Worm (Caenorhabditis elegans) whole organism, L4 larva: ENCODE measurements around the gene F54F2.9.
A peak's percentile ranks its signal among the peaks of the same experiment; 100 is the strongest.

Experiments used
- F10B5.3 ChIP-seq: sonication (generic microtip); optimal IDR thresholded peaks from 2 replicates; lab custom pipeline; 2016; ENCODE audit warnings: mild to moderate bottlenecking, missing genetic modification characterization, missing compliant biosample characterization
- F26F4.8 ChIP-seq: fragments of 200-800 bp; sonication (Bioruptor generic); conservative IDR thresholded peaks from 2 replicates; pipeline ENCODE4 v1.3.6; 2022; ENCODE audit warnings: missing genetic modification characterization, missing compliant biosample characterization
- F44E2.7 ChIP-seq: fragments of 200-800 bp; sonication (Bioruptor generic); IDR thresholded peaks from 2 replicates; pipeline ENCODE4 v2.1.2; 2022; ENCODE audit warnings: missing genetic modification characterization, missing compliant biosample characterization
- F49E8.2 ChIP-seq: sonication (generic microtip); optimal IDR thresholded peaks from 2 replicates; lab custom pipeline; 2016; ENCODE audit warnings: missing compliant biosample characterization, mild to moderate bottlenecking, missing genetic modification characterization, borderline replicate concordance
- Y105C5A.15 ChIP-seq: fragments of 200-800 bp; sonication (Bioruptor generic); IDR thresholded peaks from 2 replicates; pipeline ENCODE4 v1.3.6; 2022; ENCODE audit warnings: missing genetic modification characterization, missing compliant biosample characterization
- Y5F2A.4 ChIP-seq: fragments of 200-800 bp; sonication (Bioruptor generic); optimal IDR thresholded peaks from 2 replicates; lab custom pipeline; 2018; ENCODE audit warnings: mild to moderate bottlenecking, missing genetic modification characterization, missing compliant biosample characterization
- Y75B8A.6 ChIP-seq: fragments of 200-800 bp; sonication (Bioruptor generic); IDR thresholded peaks from 2 replicates; pipeline ENCODE4 v1.3.6; 2022; ENCODE audit warnings: missing genetic modification reagents, missing genetic modification characterization, missing compliant biosample characterization
- ZK546.5 ChIP-seq, 2 experiments: sonication (generic microtip); optimal IDR thresholded peaks; 2 replicates each; lab custom pipeline; 2017; ENCODE audit warnings: missing biosample characterization in 2 of 2, missing genetic modification characterization in 2 of 2
- ama-1 ChIP-seq: fragments of 150-350 bp; optimal IDR thresholded peaks from 2 replicates; lab custom pipeline; 2014; ENCODE audit warnings: inconsistent platforms, mixed read lengths
- ceh-28 ChIP-seq: fragments of 150-350 bp; optimal IDR thresholded peaks from 2 replicates; lab custom pipeline; 2014; ENCODE audit warnings: missing biosample characterization, missing genetic modification reagents, missing genetic modification characterization
- ceh-82 ChIP-seq: sonication (generic microtip); optimal IDR thresholded peaks from 2 replicates; lab custom pipeline; 2017; ENCODE audit warnings: missing biosample characterization, missing genetic modification characterization
- ces-1 ChIP-seq: fragments of 150-350 bp; sonication (generic microtip); optimal IDR thresholded peaks from 4 replicates; lab custom pipeline; 2014; ENCODE audit warnings: missing biosample characterization, missing genetic modification reagents, missing genetic modification characterization
- cey-2 ChIP-seq: sonication (generic microtip); optimal IDR thresholded peaks from 3 replicates; lab custom pipeline; 2017; ENCODE audit warnings: missing genetic modification characterization, mild to moderate bottlenecking, missing compliant biosample characterization, antibody characterized with exemption, borderline replicate concordance; ENCODE audit not compliant: insufficient read depth
- ctbp-1 ChIP-seq: fragments of 200-800 bp; sonication (Bioruptor generic); IDR thresholded peaks from 2 replicates; pipeline ENCODE4 v1.3.6; 2022; ENCODE audit warnings: missing genetic modification reagents, missing genetic modification characterization, missing compliant biosample characterization
- daf-16 ChIP-seq, 3 experiments: sonication (generic microtip); optimal IDR thresholded peaks; 2 replicates each; lab custom pipeline; 2016 to 2017; ENCODE audit warnings: missing genetic modification characterization in 3 of 3, missing genetic modification reagents in 3 of 3, mild to moderate bottlenecking in 2 of 3, missing compliant biosample characterization in 2 of 3, missing biosample characterization in 1 of 3, moderate library complexity in 1 of 3
- dmd-9 ChIP-seq: fragments of 200-800 bp; sonication (Bioruptor generic); IDR thresholded peaks from 2 replicates; pipeline ENCODE4 v1.3.6; 2022; ENCODE audit warnings: missing genetic modification reagents, missing genetic modification characterization, missing compliant biosample characterization
- dpl-1 ChIP-seq: fragments of 150-350 bp; optimal IDR thresholded peaks from 2 replicates; lab custom pipeline; 2014; ENCODE audit warnings: missing biosample characterization, missing genetic modification reagents, missing genetic modification characterization
- dve-1 ChIP-seq: sonication (generic microtip); optimal IDR thresholded peaks from 2 replicates; lab custom pipeline; 2017; ENCODE audit warnings: antibody characterized with exemption, mild to moderate bottlenecking, missing genetic modification characterization, missing compliant biosample characterization; ENCODE audit not compliant: insufficient read depth
- egl-27 ChIP-seq: sonication (generic microtip); optimal IDR thresholded peaks from 3 replicates; lab custom pipeline; 2017; ENCODE audit warnings: missing biosample characterization, missing genetic modification reagents, missing genetic modification characterization
- gei-8 ChIP-seq: fragments of 200-800 bp; sonication (Bioruptor generic); optimal IDR thresholded peaks from 2 replicates; lab custom pipeline; 2018; ENCODE audit warnings: mild to moderate bottlenecking, missing genetic modification characterization, missing compliant biosample characterization
- hif-1 ChIP-seq, 2 experiments: sonication (generic microtip); optimal IDR thresholded peaks; 2 replicates each; lab custom pipeline; 2016 to 2017; ENCODE audit warnings: missing compliant biosample characterization in 2 of 2, missing genetic modification characterization in 2 of 2, missing genetic modification reagents in 2 of 2, missing genotype in 2 of 2, mild to moderate bottlenecking in 1 of 2
- lin-15B ChIP-seq: fragments of 150-350 bp; sonication (generic microtip); optimal IDR thresholded peaks from 3 replicates; lab custom pipeline; 2014; ENCODE audit warnings: missing biosample characterization, missing genetic modification characterization
- lir-3 ChIP-seq: sonication (generic microtip); optimal IDR thresholded peaks from 2 replicates; lab custom pipeline; 2016; ENCODE audit warnings: mild to moderate bottlenecking, missing genetic modification characterization, missing compliant biosample characterization
- lsy-2 ChIP-seq, 2 experiments: fragments of 150-350 bp in 1 of 2; sonication (generic microtip) in 1 of 2; optimal IDR thresholded peaks; 2 replicates each; lab custom pipeline; 2014 to 2017; ENCODE audit warnings: missing biosample characterization in 2 of 2, missing genetic modification characterization in 2 of 2
- madf-5 ChIP-seq, 2 experiments: fragments of 200-800 bp; sonication (Bioruptor generic); IDR thresholded peaks; 2 replicates each; pipeline ENCODE4 v1.3.6; 2022; ENCODE audit warnings: missing compliant biosample characterization in 2 of 2, missing genetic modification characterization in 2 of 2
- mep-1 ChIP-seq: fragments of 150-350 bp; sonication (generic microtip); optimal IDR thresholded peaks from 3 replicates; lab custom pipeline; 2014; ENCODE audit warnings: missing biosample characterization, missing genetic modification characterization
- mes-2 ChIP-seq: sonication (generic microtip); optimal IDR thresholded peaks from 2 replicates; lab custom pipeline; 2016; ENCODE audit warnings: missing genotype, mild to moderate bottlenecking, missing genetic modification characterization, missing compliant biosample characterization; ENCODE audit not compliant: poor library complexity, severe bottlenecking
- mxl-3 ChIP-seq: fragments of 200-800 bp; sonication (Bioruptor generic); optimal IDR thresholded peaks from 2 replicates; lab custom pipeline; 2018; ENCODE audit warnings: mild to moderate bottlenecking, missing genetic modification characterization, missing compliant biosample characterization
- nhr-10 ChIP-seq: fragments of 150-350 bp; optimal IDR thresholded peaks from 2 replicates; lab custom pipeline; 2014; ENCODE audit warnings: missing biosample characterization, missing genetic modification characterization
- nhr-11 ChIP-seq: fragments of 150-350 bp; optimal IDR thresholded peaks from 2 replicates; lab custom pipeline; 2014; ENCODE audit warnings: missing biosample characterization, missing genetic modification characterization
- nhr-237 ChIP-seq: sonication (generic microtip); optimal IDR thresholded peaks from 2 replicates; lab custom pipeline; 2017; ENCODE audit warnings: missing biosample characterization, missing genetic modification characterization
- nhr-41 ChIP-seq: fragments of 200-800 bp; sonication (Bioruptor generic); IDR thresholded peaks from 2 replicates; pipeline ENCODE4 v1.3.6; 2022; ENCODE audit warnings: missing genetic modification reagents, missing genetic modification characterization, missing compliant biosample characterization
- nhr-42 ChIP-seq: fragments of 200-800 bp; sonication (Bioruptor generic); IDR thresholded peaks from 2 replicates; pipeline ENCODE4 v1.3.6; 2022; ENCODE audit warnings: missing genetic modification characterization, missing compliant biosample characterization
- nhr-48 ChIP-seq: sonication (generic microtip); optimal IDR thresholded peaks from 2 replicates; lab custom pipeline; 2016; ENCODE audit warnings: mild to moderate bottlenecking, missing genetic modification characterization, missing compliant biosample characterization
- nhr-76 ChIP-seq: fragments of 150-350 bp; optimal IDR thresholded peaks from 2 replicates; lab custom pipeline; 2014; ENCODE audit warnings: missing biosample characterization, missing genetic modification characterization
- nhr-77 ChIP-seq: fragments of 150-350 bp; optimal IDR thresholded peaks from 2 replicates; lab custom pipeline; 2014; ENCODE audit warnings: missing biosample characterization, missing genetic modification characterization
- pha-4 ChIP-seq, 2 experiments: fragments of 150-350 bp in 1 of 2; fragments of 200-800 bp in 1 of 2; sonication (Bioruptor generic) in 1 of 2; IDR thresholded peaks in 1 of 2; optimal IDR thresholded peaks in 1 of 2; 2 replicates each; pipeline versions ENCODE4 v1.3.6 to Lab custom; 2014 to 2022; ENCODE audit warnings: missing genetic modification characterization in 2 of 2, missing genetic modification reagents in 2 of 2, missing biosample characterization in 1 of 2, missing compliant biosample characterization in 1 of 2
- php-3 ChIP-seq: fragments of 200-800 bp; sonication (Bioruptor generic); IDR thresholded peaks from 2 replicates; pipeline ENCODE4 v1.3.6; 2022; ENCODE audit warnings: missing genetic modification reagents, missing genetic modification characterization, missing compliant biosample characterization
- rbr-2 ChIP-seq: sonication (generic microtip); optimal IDR thresholded peaks from 2 replicates; lab custom pipeline; 2016; ENCODE audit warnings: missing genotype, missing genetic modification characterization, missing compliant biosample characterization
- sdz-12 ChIP-seq: fragments of 200-800 bp; sonication (Bioruptor generic); optimal IDR thresholded peaks from 2 replicates; lab custom pipeline; 2018; ENCODE audit warnings: mild to moderate bottlenecking, missing genetic modification characterization, missing compliant biosample characterization
- skn-1 ChIP-seq: fragments of 150-350 bp; optimal IDR thresholded peaks from 2 replicates; lab custom pipeline; 2014; ENCODE audit warnings: missing biosample characterization, missing genetic modification characterization
- snpc-4 ChIP-seq: fragments of 150-350 bp; optimal IDR thresholded peaks from 2 replicates; lab custom pipeline; 2014; ENCODE audit warnings: missing biosample characterization, missing genetic modification characterization
- unc-39 ChIP-seq: sonication (generic microtip); optimal IDR thresholded peaks from 2 replicates; lab custom pipeline; 2017; ENCODE audit warnings: missing biosample characterization, missing genetic modification characterization
- unc-62 ChIP-seq, 3 experiments: fragments of 150-350 bp in 1 of 3; sonication (generic microtip); optimal IDR thresholded peaks in 2 of 3; peaks in 1 of 3; 1 replicate in 1 of 3; 2 replicates in 2 of 3; lab custom pipeline; 2014 to 2017; ENCODE audit warnings: missing biosample characterization in 3 of 3, missing genetic modification characterization in 3 of 3, missing genetic modification reagents in 3 of 3, missing genotype in 1 of 3
- vab-7 ChIP-seq: fragments of 200-800 bp; sonication (Bioruptor generic); IDR thresholded peaks from 2 replicates; pipeline ENCODE4 v1.3.6; 2022; ENCODE audit warnings: missing genetic modification reagents, missing genetic modification characterization, missing compliant biosample characterization
- zfp-2 ChIP-seq: sonication (generic microtip); optimal IDR thresholded peaks from 2 replicates; lab custom pipeline; 2016; ENCODE audit warnings: mild to moderate bottlenecking, missing genetic modification characterization, missing compliant biosample characterization
- zfp-3 ChIP-seq: fragments of 200-800 bp; sonication (Bioruptor generic); conservative IDR thresholded peaks from 2 replicates; pipeline ENCODE4 v1.3.6; 2022; ENCODE audit warnings: missing genetic modification reagents, missing genetic modification characterization, missing compliant biosample characterization
- zip-2 ChIP-seq: fragments of 150-350 bp; optimal IDR thresholded peaks from 2 replicates; lab custom pipeline; 2014; ENCODE audit warnings: missing biosample characterization, missing genetic modification characterization
- ztf-7 ChIP-seq: fragments of 150-350 bp; optimal IDR thresholded peaks from 2 replicates; lab custom pipeline; 2014; ENCODE audit warnings: missing biosample characterization, missing genetic modification characterization

F54F2.9 gene

ce11 chrIII:8867922-8868655 lies 41.1 kb upstream of the F54F2.9 start (continued):
- TF ChIP-seq unc-62 (GFP tag; optimal IDR thresholded peaks at IDR 0.05 in 1 of 2; lab: Kevin White, UChicago) (peak in 1 of 2 experiments; percentile 3), unc-62 (tag; optimal IDR thresholded peaks at IDR 0.05; lab: Kevin White, UChicago) (no peak), snpc-4 (tag; lab: Kevin White, UChicago) (no peak), ZK546.5 (tag; optimal IDR thresholded peaks at IDR 0.05; lab: Kevin White, UChicago) (no peak), dve-1 (tag; lab: Kevin White, UChicago) (peak; percentile 93), nhr-237 (tag; lab: Kevin White, UChicago) (no peak), daf-16 (GFP tag; optimal IDR thresholded peaks at IDR 0.05; lab: Kevin White, UChicago) (no peak), daf-16 (tag; optimal IDR thresholded peaks at IDR 0.05; lab: Kevin White, UChicago) (peak; percentile 96), nhr-77 (peak; percentile 84), nhr-76 (tag; lab: Kevin White, UChicago) (no peak), ztf-7 (tag; lab: Kevin White, UChicago) (no peak), zfp-3 (no peak), pha-4 (GFP tag; IDR thresholded peaks at IDR 0.05; lab: Robert Waterston, UW) (no peak), pha-4 (tag; optimal IDR thresholded peaks at IDR 0.05; lab: Kevin White, UChicago) (no peak), F49E8.2 (tag; lab: Kevin White, UChicago) (no peak), mep-1 (tag; lab: Kevin White, UChicago) (peak; percentile 61), Y5F2A.4 (GFP tag; lab: Kevin White, UChicago) (no peak), php-3 (GFP tag; lab: Robert Waterston, UW) (no peak), egl-27 (tag; lab: Kevin White, UChicago) (no peak), zfp-2 (tag; lab: Kevin White, UChicago) (no peak), vab-7 (no peak), lsy-2 (tag; optimal IDR thresholded peaks at IDR 0.05; lab: Kevin White, UChicago) (peak in 1 of 2 experiments; percentile 70), unc-39 (no peak), madf-5 (GFP tag; IDR thresholded peaks at IDR 0.05; lab: Robert Waterston, UW) (no peak), lir-3 (tag; lab: Kevin White, UChicago) (no peak), F26F4.8 (no peak), ama-1 (lab: Kevin White, UChicago) (peak; percentile 85), nhr-41 (GFP tag; lab: Robert Waterston, UW) (peak; percentile 49; the same call in 1 of the 2 replicates), nhr-42 (no peak), ceh-28 (no peak), zip-2 (tag; lab: Kevin White, UChicago) (no peak), nhr-10 (tag; lab: Kevin White, UChicago) (no peak), skn-1 (tag; lab: Kevin White, UChicago) (no peak), hif-1 (tag; optimal IDR thresholded peaks at IDR 0.05; lab: Kevin White, UChicago) (no peak), sdz-12 (GFP tag; lab: Kevin White, UChicago) (no peak), Y75B8A.6 (no peak), nhr-48 (tag; lab: Kevin White, UChicago) (no peak), F10B5.3 (no peak), F44E2.7 (GFP tag; lab: Robert Waterston, UW) (no peak), mes-2 (tag; lab: Kevin White, UChicago) (peak; percentile 25), ctbp-1 (no peak), nhr-11 (tag; lab: Kevin White, UChicago) (peak; percentile 24), Y105C5A.15 (GFP tag; lab: Robert Waterston, UW) (no peak), ces-1 (GFP tag; lab: Kevin White, UChicago) (no peak), rbr-2 (tag; lab: Kevin White, UChicago) (no peak), mxl-3 (GFP tag; lab: Kevin White, UChicago) (peak; percentile 41), ceh-82 (no peak), gei-8 (GFP tag; lab: Kevin White, UChicago) (no peak), dmd-9 (GFP tag; lab: Robert Waterston, UW) (no peak), cey-2 (tag; lab: Kevin White, UChicago) (peak; percentile 27), lin-15B (tag; lab: Kevin White, UChicago) (no peak), dpl-1 (GFP tag; lab: Kevin White, UChicago) (peak; percentile 33)
